Fruit fly (Drosophila melanogaster) whole organism, embryonic: ENCODE measurements around the gene BCAS2.

Experiments
- Abd-B ChIP-seq: fragments of 200-800 bp; sonication (Bioruptor generic); optimal IDR thresholded peaks from 2 replicates; lab custom pipeline; 2018; ENCODE audit warnings: missing biosample characterization, mild to moderate bottlenecking, missing genetic modification characterization, moderate library complexity
- CG10565 ChIP-seq: fragments of 200-800 bp; sonication (Bioruptor generic); optimal IDR thresholded peaks from 3 replicates; lab custom pipeline; 2016; ENCODE audit warnings: missing biosample characterization, mild to moderate bottlenecking, missing genetic modification characterization
- CG11247 ChIP-seq: fragments of 200-800 bp; sonication (Bioruptor generic); IDR thresholded peaks from 2 replicates; pipeline ENCODE4 v1.3.6; 2022; ENCODE audit warnings: missing biosample characterization, missing genetic modification characterization
- CG12744 ChIP-seq: fragments of 200-800 bp; sonication (Bioruptor generic); optimal IDR thresholded peaks from 2 replicates; lab custom pipeline; 2016; ENCODE audit warnings: missing biosample characterization, missing genetic modification characterization
- CG14050 ChIP-seq: fragments of 200-800 bp; sonication (Bioruptor generic); IDR thresholded peaks from 3 replicates; pipeline ENCODE4 v1.3.6; 2022; ENCODE audit warnings: missing biosample characterization, missing genetic modification characterization
- CG18619 ChIP-seq: fragments of 200-800 bp; sonication (Bioruptor generic); optimal IDR thresholded peaks from 3 replicates; lab custom pipeline; 2017; ENCODE audit warnings: missing biosample characterization, mild to moderate bottlenecking, missing genetic modification characterization
- CG2678 ChIP-seq: fragments of 200-800 bp; sonication (Bioruptor generic); optimal IDR thresholded peaks from 3 replicates; lab custom pipeline; 2019; ENCODE audit warnings: missing biosample characterization, mild to moderate bottlenecking, missing genetic modification characterization, moderate library complexity
- CG3407 ChIP-seq: fragments of 200-800 bp; sonication (Bioruptor generic); optimal IDR thresholded peaks from 2 replicates; lab custom pipeline; 2018; ENCODE audit warnings: missing biosample characterization, mild to moderate bottlenecking, missing genetic modification characterization
- CG34376 ChIP-seq: fragments of 200-800 bp; sonication (Bioruptor generic); optimal IDR thresholded peaks from 2 replicates; lab custom pipeline; 2018; ENCODE audit warnings: missing biosample characterization, mild to moderate bottlenecking, missing genetic modification characterization
- CG3726 ChIP-seq: fragments of 200-800 bp; sonication (Bioruptor generic); IDR thresholded peaks from 3 replicates; pipeline ENCODE4, ENCODE4 v1.3.6; 2022; ENCODE audit warnings: missing biosample characterization, missing genetic modification characterization
- CG42726 ChIP-seq: fragments of 200-800 bp; sonication (Bioruptor generic); IDR thresholded peaks from 2 replicates; pipeline ENCODE4 v1.3.6; 2022; ENCODE audit warnings: missing biosample characterization, missing genetic modification characterization; ENCODE audit not compliant: partially characterized antibody
- CG4617 ChIP-seq: fragments of 200-800 bp; sonication (Bioruptor generic); optimal IDR thresholded peaks from 3 replicates; lab custom pipeline; 2016; ENCODE audit warnings: missing biosample characterization, missing genetic modification characterization, borderline replicate concordance
- CG7839 ChIP-seq: fragments of 200-800 bp; sonication (Bioruptor generic); optimal IDR thresholded peaks from 3 replicates; lab custom pipeline; 2018; ENCODE audit warnings: missing biosample characterization, mild to moderate bottlenecking, missing genetic modification characterization, moderate library complexity
- CTCF ChIP-seq: fragments of 200-800 bp; sonication (Bioruptor generic); optimal IDR thresholded peaks from 2 replicates; lab custom pipeline; 2017; ENCODE audit warnings: missing biosample characterization, mild to moderate bottlenecking, missing genetic modification characterization, moderate library complexity
- Camta ChIP-seq: fragments of 200-800 bp; sonication (Bioruptor generic); optimal IDR thresholded peaks from 2 replicates; lab custom pipeline; 2016; ENCODE audit warnings: missing biosample characterization, missing genetic modification characterization
- CrebB ChIP-seq: fragments of 200-800 bp; sonication (Bioruptor generic); optimal IDR thresholded peaks from 3 replicates; lab custom pipeline; 2018; ENCODE audit warnings: missing biosample characterization, mild to moderate bottlenecking, missing genetic modification characterization
- Dip3 ChIP-seq: fragments of 200-800 bp; sonication (Bioruptor generic); optimal IDR thresholded peaks from 3 replicates; lab custom pipeline; 2016; ENCODE audit warnings: missing biosample characterization, missing genetic modification characterization
- Doc2 ChIP-seq: fragments of 200-800 bp; sonication (Bioruptor generic); IDR thresholded peaks from 2 replicates; pipeline ENCODE4 v1.3.6; 2022; ENCODE audit warnings: missing biosample characterization, missing genetic modification characterization
- E2f1 ChIP-seq: fragments of 200-800 bp; sonication (Bioruptor generic); IDR thresholded peaks from 2 replicates; pipeline ENCODE4 v1.3.6; 2022; ENCODE audit warnings: missing biosample characterization, missing genetic modification characterization
- ERR ChIP-seq: fragments of 200-800 bp; sonication (Bioruptor generic); optimal IDR thresholded peaks from 2 replicates; lab custom pipeline; 2016; ENCODE audit warnings: missing biosample characterization, missing genetic modification characterization
- Hand ChIP-seq: fragments of 200-800 bp; sonication (Bioruptor generic); optimal IDR thresholded peaks from 2 replicates; lab custom pipeline; 2017; ENCODE audit warnings: mild to moderate bottlenecking, missing biosample characterization, missing genetic modification reagents, missing genetic modification characterization
- Nf-YC ChIP-seq: fragments of 200-800 bp; optimal IDR thresholded peaks from 3 replicates; lab custom pipeline; 2019; ENCODE audit warnings: missing biosample characterization, mild to moderate bottlenecking, missing genetic modification characterization, moderate library complexity
- Rfx ChIP-seq: fragments of 200-800 bp; sonication (Bioruptor generic); IDR thresholded peaks from 2 replicates; pipeline ENCODE4 v1.3.6; 2022; ENCODE audit warnings: missing biosample characterization, missing genetic modification characterization
- Sry-β ChIP-seq: fragments of 200-800 bp; sonication (Bioruptor generic); optimal IDR thresholded peaks from 2 replicates; lab custom pipeline; 2018; ENCODE audit warnings: missing biosample characterization, mild to moderate bottlenecking, missing genetic modification characterization, moderate library complexity
- Taf1 ChIP-seq: fragments of 200-800 bp; sonication (Bioruptor generic); IDR thresholded peaks from 2 replicates; pipeline ENCODE4 v1.3.6; 2022; ENCODE audit warnings: missing biosample characterization, missing genetic modification characterization
- Vsx1 ChIP-seq: fragments of 200-800 bp; sonication (Bioruptor generic); optimal IDR thresholded peaks from 2 replicates; lab custom pipeline; 2017; ENCODE audit warnings: missing biosample characterization, mild to moderate bottlenecking, missing genetic modification characterization, missing genetic modification reagents
- bbx ChIP-seq: fragments of 200-800 bp; sonication (Bioruptor generic); IDR thresholded peaks from 2 replicates; pipeline ENCODE4 v1.3.6; 2022; ENCODE audit warnings: missing biosample characterization, missing genetic modification characterization; ENCODE audit not compliant: partially characterized antibody
- br ChIP-seq: fragments of >200 bp; optimal IDR thresholded peaks from 2 replicates; lab custom pipeline; 2017
- cad ChIP-seq: fragments of >200 bp; optimal IDR thresholded peaks from 2 replicates; lab custom pipeline; 2017; ENCODE audit warnings: missing biosample characterization, missing genetic modification characterization
- chn ChIP-seq: fragments of 200-800 bp; sonication (Bioruptor generic); optimal IDR thresholded peaks from 2 replicates; lab custom pipeline; 2016; ENCODE audit warnings: missing biosample characterization, missing genetic modification characterization
- crol ChIP-seq: fragments of 200-800 bp; sonication (Bioruptor generic); IDR thresholded peaks from 2 replicates; pipeline ENCODE4 v1.3.6; 2022; ENCODE audit warnings: missing biosample characterization, missing genetic modification characterization
- eve ChIP-seq, 2 experiments: fragments of >200 bp; optimal IDR thresholded peaks; 2 replicates each; lab custom pipeline; 2017; ENCODE audit warnings: missing biosample characterization in 2 of 2, missing genetic modification characterization in 2 of 2
- her ChIP-seq: fragments of 200-800 bp; sonication (Bioruptor generic); optimal IDR thresholded peaks from 2 replicates; lab custom pipeline; 2016; ENCODE audit warnings: missing biosample characterization, missing genetic modification characterization
- insv ChIP-seq, 2 experiments: fragments of 200-800 bp; sonication (Bioruptor generic); optimal IDR thresholded peaks; 3 replicates each; lab custom pipeline; 2016 to 2018; ENCODE audit warnings: missing biosample characterization in 2 of 2, missing genetic modification characterization in 2 of 2
- jing ChIP-seq: fragments of 200-800 bp; sonication (Bioruptor generic); optimal IDR thresholded peaks from 2 replicates; lab custom pipeline; 2018; ENCODE audit warnings: missing biosample characterization, mild to moderate bottlenecking, missing genetic modification characterization
- lola ChIP-seq, 3 experiments: fragments of >200 bp in 2 of 3; fragments of 200-800 bp in 1 of 3; sonication (Bioruptor generic) in 1 of 3; optimal IDR thresholded peaks; 2 replicates each; lab custom pipeline; 2017 to 2019; ENCODE audit warnings: missing biosample characterization in 3 of 3, missing genetic modification characterization in 3 of 3, mild to moderate bottlenecking in 1 of 3, moderate library complexity in 1 of 3
- org-1 ChIP-seq: fragments of 200-800 bp; sonication (Bioruptor generic); optimal IDR thresholded peaks from 2 replicates; lab custom pipeline; 2017; ENCODE audit warnings: missing biosample characterization, missing genetic modification characterization
- pan ChIP-seq, 4 experiments: fragments of >200 bp in 3 of 4; fragments of 200-800 bp in 1 of 4; sonication (Bioruptor generic) in 1 of 4; optimal IDR thresholded peaks in 3 of 4; IDR thresholded peaks in 1 of 4; 2 replicates each; pipeline versions ENCODE4 v1.3.6 to Lab custom; 2017 to 2022; ENCODE audit warnings: missing biosample characterization in 2 of 4, missing genetic modification characterization in 2 of 4, mixed read lengths in 1 of 4
- prd ChIP-seq, 3 experiments: fragments of >200 bp in 2 of 3; fragments of 200-800 bp in 1 of 3; sonication (Bioruptor generic) in 1 of 3; optimal IDR thresholded peaks in 2 of 3; IDR thresholded peaks in 1 of 3; 2 replicates in 2 of 3; 3 replicates in 1 of 3; pipeline versions ENCODE4 v1.3.6 to Lab custom; 2017 to 2022; ENCODE audit warnings: missing biosample characterization in 1 of 3, missing genetic modification characterization in 1 of 3
- pzg ChIP-seq: fragments of 200-800 bp; sonication (Bioruptor generic); optimal IDR thresholded peaks from 3 replicates; lab custom pipeline; 2018; ENCODE audit warnings: missing biosample characterization, mild to moderate bottlenecking, missing genetic modification characterization, moderate library complexity
- sim ChIP-seq: fragments of 200-800 bp; sonication (Bioruptor generic); IDR thresholded peaks from 2 replicates; pipeline ENCODE4 v1.3.6; 2022; ENCODE audit warnings: missing biosample characterization, missing genetic modification characterization
- slp2 ChIP-seq: fragments of 200-800 bp; sonication (Bioruptor generic); optimal IDR thresholded peaks from 2 replicates; lab custom pipeline; 2016; ENCODE audit warnings: missing biosample characterization, missing genetic modification characterization
- sug ChIP-seq: fragments of 200-800 bp; optimal IDR thresholded peaks from 2 replicates; lab custom pipeline; 2019; ENCODE audit warnings: missing biosample characterization, mild to moderate bottlenecking, missing genetic modification characterization, moderate library complexity
- trh ChIP-seq: fragments of 200-800 bp; sonication (Bioruptor generic); optimal IDR thresholded peaks from 2 replicates; lab custom pipeline; 2016; ENCODE audit warnings: missing biosample characterization, missing genetic modification characterization
- unc-4 ChIP-seq: fragments of 200-800 bp; sonication (Bioruptor generic); IDR thresholded peaks from 2 replicates; pipeline ENCODE4 v1.3.6; 2022; ENCODE audit warnings: missing biosample characterization, missing genetic modification characterization; ENCODE audit not compliant: partially characterized antibody
- usp ChIP-seq: fragments of >200 bp; optimal IDR thresholded peaks from 2 replicates; lab custom pipeline; 2017; ENCODE audit warnings: missing biosample characterization, missing genetic modification characterization
- zen2 ChIP-seq: fragments of 200-800 bp; sonication (Bioruptor generic); IDR thresholded peaks from 3 replicates; pipeline ENCODE4 v1.3.6; 2022; ENCODE audit warnings: missing biosample characterization, missing genetic modification characterization; ENCODE audit not compliant: partially characterized antibody
- zfh2 ChIP-seq: fragments of 200-800 bp; sonication (Bioruptor generic); optimal IDR thresholded peaks from 2 replicates; lab custom pipeline; 2016; ENCODE audit warnings: missing biosample characterization, missing genetic modification characterization

The BCAS2 gene

DNA sequence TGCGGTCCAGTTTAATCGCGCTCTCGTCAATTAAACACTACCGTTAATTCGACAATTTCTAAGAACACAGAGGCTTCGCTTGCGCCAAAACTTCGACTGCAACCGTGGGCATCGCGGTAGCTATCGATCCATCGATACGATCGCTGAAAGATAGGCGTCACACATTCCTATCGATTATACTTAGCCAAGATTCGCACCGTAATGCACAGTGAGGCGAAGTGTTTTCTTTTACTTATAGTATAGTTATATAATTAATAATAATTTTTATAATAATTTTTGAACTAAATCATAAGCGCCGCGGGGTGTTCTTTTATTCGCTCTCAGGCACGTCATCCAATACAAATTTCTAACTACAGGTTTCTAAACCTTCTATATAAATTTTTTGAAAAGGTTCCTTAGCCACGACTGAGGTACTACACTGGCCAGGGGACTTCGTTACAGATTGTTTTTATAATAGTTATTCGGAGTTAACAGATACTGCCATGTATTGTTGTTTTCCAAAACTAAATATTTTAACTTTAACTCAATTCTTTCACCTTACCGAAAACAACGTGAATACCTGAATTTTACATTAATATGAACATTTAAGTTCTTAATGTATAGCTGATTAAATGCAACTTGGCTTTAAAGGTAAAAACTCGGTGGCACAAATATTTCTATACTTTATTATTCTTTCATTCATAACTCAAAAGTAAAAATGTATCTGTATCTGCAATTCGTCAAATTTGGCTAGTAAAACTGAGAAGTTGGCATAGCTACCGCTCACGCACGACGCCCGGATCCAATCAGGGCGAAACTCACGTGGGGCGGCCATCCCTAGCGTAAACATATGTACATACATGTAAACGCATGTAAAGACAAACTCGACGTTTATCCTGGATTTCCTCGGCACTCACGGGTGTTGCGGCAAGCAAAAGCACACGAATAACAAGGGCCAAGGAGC is 15.9 kb upstream of the BCAS2 start, which contains the start of the genes NSD and BOD1 (continued):
- TF ChIP-seq CG42726 (peak; percentile 98), insv (GFP tag; optimal IDR thresholded peaks at IDR 0.05; lab: Kevin White, UChicago) (no peak), sug (tag; lab: Kevin White, UChicago) (peak; percentile 40), br (no peak), jing (GFP tag; lab: Kevin White, UChicago) (no peak), her (GFP tag; lab: Kevin White, UChicago) (no peak), crol (GFP tag; lab: Robert Waterston, UW) (peak; percentile 8; the same call in 1 of the 2 replicates), CTCF (GFP tag; lab: Kevin White, UChicago) (no peak), CG34376 (no peak), CG18619 (peak; percentile 37), pzg (peak; percentile 77), zen2 (GFP tag; lab: Robert Waterston, UW) (peak; percentile 93), CG10565 (GFP tag; lab: Kevin White, UChicago) (no peak), Hand (GFP tag; lab: Kevin White, UChicago) (no peak), CG3407 (no peak), ERR (GFP tag; lab: Kevin White, UChicago) (no peak), Rfx (GFP tag; lab: Robert Waterston, UW) (peak; percentile 90), sim (GFP tag; lab: Robert Waterston, UW) (no peak), org-1 (GFP tag; lab: Kevin White, UChicago) (no peak), lola (GFP tag; optimal IDR thresholded peaks at IDR 0.05; lab: Kevin White, UChicago) (peak in 1 of 3 experiments; percentile 19), CG2678 (tag; lab: Kevin White, UChicago) (peak; percentile 55), CG4617 (GFP tag; lab: Kevin White, UChicago) (peak; percentile 77), CG12744 (no peak), prd (optimal IDR thresholded peaks at IDR 0.05; lab: Kevin White, UChicago) (no peak), prd (GFP tag; IDR thresholded peaks at IDR 0.05; lab: Robert Waterston, UW) (peak; percentile 78), trh (GFP tag; lab: Kevin White, UChicago) (no peak), pan (optimal IDR thresholded peaks at IDR 0.05; lab: Kevin White, UChicago) (no peak), pan (GFP tag; optimal IDR thresholded peaks at IDR 0.05 in 1 of 2, IDR thresholded peaks at IDR 0.05 in 1 of 2) (peak in 1 of 2 experiments; percentile 66), unc-4 (GFP tag; lab: Robert Waterston, UW) (peak; percentile 80), CG14050 (GFP tag; lab: Robert Waterston, UW) (peak; percentile 43; the same call in 2 of the 3 replicates), CrebB (tag; lab: Kevin White, UChicago) (no peak), cad (GFP tag; lab: Kevin White, UChicago) (no peak), bbx (peak; percentile 98), CG7839 (tag; lab: Kevin White, UChicago) (peak; percentile 59), Abd-B (GFP tag; lab: Kevin White, UChicago) (peak; percentile 61), Vsx1 (no peak), E2f1 (GFP tag; lab: Robert Waterston, UW) (peak; percentile 84), Dip3 (GFP tag; lab: Kevin White, UChicago) (peak; percentile 24), eve (GFP tag; optimal IDR thresholded peaks at IDR 0.05; lab: Kevin White, UChicago) (no peak), usp (GFP tag; lab: Kevin White, UChicago) (no peak), Taf1 (GFP tag; lab: Robert Waterston, UW) (peak; percentile 49; the same call in 1 of the 2 replicates), zfh2 (GFP tag; lab: Kevin White, UChicago) (peak; percentile 45), Nf-YC (tag; lab: Kevin White, UChicago) (peak; percentile 2), Sry-β (peak; percentile 90), chn (GFP tag; lab: Kevin White, UChicago) (no peak), Camta (GFP tag; lab: Kevin White, UChicago) (no peak), slp2 (GFP tag; lab: Kevin White, UChicago) (no peak), Doc2 (GFP tag; lab: Robert Waterston, UW) (no peak), CG11247 (GFP tag; lab: Robert Waterston, UW) (peak; percentile 76), CG3726 (GFP tag; lab: Robert Waterston, UW) (peak; percentile 50; the same call in 1 of the 3 replicates)
